Worm (Caenorhabditis elegans) whole organism, L1 larva: Measurements from ENCODE around the gene idpa-1.

Experiments
- F16B12.6 ChIP-seq: fragments of 150-350 bp; optimal IDR thresholded peaks from 2 replicates; lab custom pipeline; 2014; ENCODE audit warnings: missing biosample characterization, missing genetic modification characterization
- ama-1 ChIP-seq: fragments of 150-350 bp; optimal IDR thresholded peaks from 2 replicates; lab custom pipeline; 2014
- egl-13 ChIP-seq: sonication (generic microtip); optimal IDR thresholded peaks from 2 replicates; lab custom pipeline; 2016; ENCODE audit warnings: missing genotype, missing genetic modification reagents, missing genetic modification characterization, missing compliant biosample characterization
- elt-2 ChIP-seq: sonication (generic microtip); optimal IDR thresholded peaks from 2 replicates; lab custom pipeline; 2016; ENCODE audit warnings: missing genetic modification characterization, mild to moderate bottlenecking, inconsistent platforms, missing compliant biosample characterization, missing genetic modification reagents
- elt-3 ChIP-seq, 6 experiments: fragments of 150-350 bp in 1 of 6; sonication (generic microtip); optimal IDR thresholded peaks; 2 replicates each; lab custom pipeline; 2017 to 2018; ENCODE audit warnings: missing biosample characterization in 6 of 6, missing genetic modification characterization in 6 of 6, inconsistent platforms in 1 of 6
- lin-15B ChIP-seq: fragments of 150-350 bp; sonication (generic microtip); optimal IDR thresholded peaks from 3 replicates; lab custom pipeline; 2014; ENCODE audit warnings: missing biosample characterization, missing genetic modification characterization
- lir-3 ChIP-seq: sonication (generic microtip); optimal IDR thresholded peaks from 2 replicates; lab custom pipeline; 2016; ENCODE audit warnings: mild to moderate bottlenecking, missing genetic modification characterization, moderate library complexity, missing compliant biosample characterization; ENCODE audit not compliant: poor library complexity
- nhr-84 ChIP-seq: sonication (generic microtip); optimal IDR thresholded peaks from 2 replicates; lab custom pipeline; 2017; ENCODE audit warnings: missing biosample characterization, missing genetic modification characterization
- pax-3 ChIP-seq: fragments of 200-800 bp; sonication (Bioruptor generic); optimal IDR thresholded peaks from 2 replicates; lab custom pipeline; 2018; ENCODE audit warnings: mild to moderate bottlenecking, missing genetic modification characterization, moderate library complexity, missing compliant biosample characterization
- skn-1 ChIP-seq: fragments of 150-350 bp; optimal IDR thresholded peaks from 2 replicates; lab custom pipeline; 2014; ENCODE audit warnings: missing biosample characterization, missing genetic modification characterization
- tbx-2 ChIP-seq: sonication (generic microtip); optimal IDR thresholded peaks from 2 replicates; lab custom pipeline; 2016; ENCODE audit warnings: missing genetic modification characterization, missing compliant biosample characterization
- unc-130 ChIP-seq: fragments of 150-350 bp; optimal IDR thresholded peaks from 2 replicates; lab custom pipeline; 2017; ENCODE audit warnings: missing biosample characterization, missing genetic modification characterization, inconsistent platforms
- unc-98 ChIP-seq: fragments of 200-800 bp; sonication (Bioruptor generic); IDR thresholded peaks from 2 replicates; pipeline ENCODE4 v1.3.6; 2022; ENCODE audit warnings: missing genetic modification characterization, missing compliant biosample characterization
- ztf-4 ChIP-seq: fragments of 150-350 bp; optimal IDR thresholded peaks from 2 replicates; lab custom pipeline; 2014; ENCODE audit warnings: missing biosample characterization, missing genetic modification characterization

- TF ChIP-seq lin-15B (tag; lab: Kevin White, UChicago) (no peak), ztf-4 (tag; lab: Kevin White, UChicago) (no peak), pax-3 (tag; lab: Kevin White, UChicago) (no peak), unc-130 (no peak), tbx-2 (tag; lab: Kevin White, UChicago) (no peak), lir-3 (tag; lab: Kevin White, UChicago) (no peak), F16B12.6 (tag; lab: Kevin White, UChicago) (no peak), nhr-84 (tag; lab: Kevin White, UChicago) (no peak), unc-98 (GFP tag; lab: Robert Waterston, UW) (no peak), ama-1 (lab: Kevin White, UChicago) (no peak), elt-3 (tag; optimal IDR thresholded peaks at IDR 0.05; lab: Kevin White, UChicago) (no peak), skn-1 (tag; lab: Kevin White, UChicago) (no peak), egl-13 (no peak), elt-2 (tag; lab: Kevin White, UChicago) (no peak)
These were observed 34.4 kb downstream of the idpa-1 start for ce11 chrIII:2866597-2866996.
